Fruit fly (Drosophila melanogaster) whole organism, embryonic: ENCODE data around the gene Hap40.

Source experiments
- CG10366 ChIP-seq: fragments of 200-800 bp; sonication (Bioruptor generic); IDR thresholded peaks from 2 replicates; pipeline ENCODE4 v1.3.6; 2022; ENCODE audit warnings: missing biosample characterization, missing genetic modification characterization
- CG10654 ChIP-seq: fragments of 200-800 bp; sonication (Bioruptor generic); optimal IDR thresholded peaks from 2 replicates; lab custom pipeline; 2016; ENCODE audit warnings: missing biosample characterization, missing genetic modification characterization
- CG12236 ChIP-seq: fragments of 200-800 bp; sonication (Bioruptor generic); optimal IDR thresholded peaks from 2 replicates; lab custom pipeline; 2016; ENCODE audit warnings: missing biosample characterization, missing genetic modification characterization
- CG12299 ChIP-seq: fragments of 200-800 bp; sonication (Bioruptor generic); optimal IDR thresholded peaks from 2 replicates; lab custom pipeline; 2018; ENCODE audit warnings: missing biosample characterization, mild to moderate bottlenecking, missing genetic modification characterization
- CG12769 ChIP-seq: fragments of 200-800 bp; sonication (Bioruptor generic); optimal IDR thresholded peaks from 2 replicates; lab custom pipeline; 2019; ENCODE audit warnings: missing biosample characterization, mild to moderate bottlenecking, missing genetic modification characterization, moderate library complexity
- CG12942 ChIP-seq: fragments of 200-800 bp; sonication (Bioruptor generic); optimal IDR thresholded peaks from 3 replicates; lab custom pipeline; 2016; ENCODE audit warnings: missing biosample characterization, missing genetic modification characterization
- CG13287 ChIP-seq: fragments of 200-800 bp; sonication (Bioruptor generic); IDR thresholded peaks from 2 replicates; pipeline ENCODE4 v1.3.6; 2022; ENCODE audit warnings: missing biosample characterization, missing genetic modification characterization; ENCODE audit not compliant: partially characterized antibody
- CG13775 ChIP-seq: fragments of 200-800 bp; sonication (Bioruptor generic); optimal IDR thresholded peaks from 3 replicates; lab custom pipeline; 2017; ENCODE audit warnings: missing biosample characterization, mild to moderate bottlenecking, missing genetic modification characterization
- CG14441 ChIP-seq: fragments of 200-800 bp; sonication (Bioruptor generic); IDR thresholded peaks from 2 replicates; pipeline ENCODE4 v1.3.6; 2022; ENCODE audit warnings: missing biosample characterization, missing genetic modification characterization
- CG14667 ChIP-seq: fragments of 200-800 bp; sonication (Bioruptor generic); IDR thresholded peaks from 2 replicates; pipeline ENCODE4 v1.3.6; 2022; ENCODE audit warnings: missing biosample characterization, missing genetic modification characterization
- CG1603 ChIP-seq: fragments of 200-800 bp; sonication (Bioruptor generic); optimal IDR thresholded peaks from 2 replicates; lab custom pipeline; 2019; ENCODE audit warnings: missing biosample characterization, mild to moderate bottlenecking, missing genetic modification characterization, moderate library complexity
- CG18262 ChIP-seq: fragments of 200-800 bp; optimal IDR thresholded peaks from 3 replicates; lab custom pipeline; 2019; ENCODE audit warnings: missing biosample characterization, mild to moderate bottlenecking, missing genetic modification characterization, moderate library complexity
- CG2120 ChIP-seq: fragments of 200-800 bp; sonication (Bioruptor generic); optimal IDR thresholded peaks from 3 replicates; lab custom pipeline; 2016; ENCODE audit warnings: missing biosample characterization, missing genetic modification characterization
- CG3065 ChIP-seq: fragments of 200-800 bp; sonication (Bioruptor generic); optimal IDR thresholded peaks from 2 replicates; lab custom pipeline; 2016; ENCODE audit warnings: missing biosample characterization, missing genetic modification characterization
- CG33213 ChIP-seq: fragments of 200-800 bp; sonication (Bioruptor generic); optimal IDR thresholded peaks from 3 replicates; lab custom pipeline; 2016; ENCODE audit warnings: missing biosample characterization, missing genetic modification characterization
- CG34224 ChIP-seq: fragments of 200-800 bp; sonication (Bioruptor generic); IDR thresholded peaks from 3 replicates; pipeline ENCODE4 v1.3.6; 2022; ENCODE audit warnings: missing biosample characterization, missing genetic modification characterization; ENCODE audit not compliant: partially characterized antibody
- CG34422 ChIP-seq: fragments of 200-800 bp; sonication (Bioruptor generic); IDR thresholded peaks from 3 replicates; pipeline ENCODE4 v1.3.6; 2022; ENCODE audit warnings: missing biosample characterization, missing genetic modification characterization
- CG3838 ChIP-seq: fragments of 200-800 bp; sonication (Bioruptor generic); optimal IDR thresholded peaks from 3 replicates; lab custom pipeline; 2016; ENCODE audit warnings: missing biosample characterization, missing genetic modification characterization
- CG3995 ChIP-seq: fragments of 200-800 bp; sonication (Bioruptor generic); optimal IDR thresholded peaks from 3 replicates; lab custom pipeline; 2016; ENCODE audit warnings: missing biosample characterization, missing genetic modification characterization
- CG7372 ChIP-seq: fragments of 200-800 bp; sonication (Bioruptor generic); IDR thresholded peaks from 2 replicates; pipeline ENCODE4 v1.3.6; 2022; ENCODE audit warnings: missing biosample characterization, missing genetic modification characterization
- CG7556 ChIP-seq: fragments of 200-800 bp; sonication (Bioruptor generic); optimal IDR thresholded peaks from 2 replicates; lab custom pipeline; 2017; ENCODE audit warnings: missing biosample characterization, mild to moderate bottlenecking, missing genetic modification characterization
- CG8089 ChIP-seq: fragments of 200-800 bp; sonication (Bioruptor generic); optimal IDR thresholded peaks from 3 replicates; lab custom pipeline; 2016; ENCODE audit warnings: missing biosample characterization, missing genetic modification characterization
- CG8478 ChIP-seq: fragments of >200 bp; optimal IDR thresholded peaks from 2 replicates; lab custom pipeline; 2018
- CG8924 ChIP-seq: fragments of 200-800 bp; optimal IDR thresholded peaks from 3 replicates; lab custom pipeline; 2019; ENCODE audit warnings: missing biosample characterization, mild to moderate bottlenecking, missing genetic modification characterization, moderate library complexity
- CG9437 ChIP-seq: fragments of 200-800 bp; sonication (Bioruptor generic); optimal IDR thresholded peaks from 2 replicates; lab custom pipeline; 2018; ENCODE audit warnings: missing biosample characterization, mild to moderate bottlenecking, missing genetic modification characterization
- CG9797 ChIP-seq: fragments of 200-800 bp; sonication (Bioruptor generic); optimal IDR thresholded peaks from 3 replicates; lab custom pipeline; 2018; ENCODE audit warnings: missing biosample characterization, mild to moderate bottlenecking, missing genetic modification characterization
- Dll ChIP-seq: fragments of 200-800 bp; sonication (Bioruptor generic); IDR thresholded peaks from 4 replicates; pipeline ENCODE4 v1.3.6; 2022; ENCODE audit warnings: missing biosample characterization, missing genetic modification characterization; ENCODE audit not compliant: partially characterized antibody
- Drgx ChIP-seq: fragments of 200-800 bp; sonication (Bioruptor generic); IDR thresholded peaks from 2 replicates; pipeline ENCODE4 v1.3.6; 2022; ENCODE audit warnings: missing biosample characterization, missing genetic modification characterization
- ERR ChIP-seq: fragments of 200-800 bp; sonication (Bioruptor generic); optimal IDR thresholded peaks from 2 replicates; lab custom pipeline; 2016; ENCODE audit warnings: missing biosample characterization, missing genetic modification characterization
- Ets65A ChIP-seq: fragments of 200-800 bp; sonication (Bioruptor generic); peaks from one replicate; lab custom pipeline; 2016; ENCODE audit warnings: missing biosample characterization, missing genetic modification characterization
- Ets97D ChIP-seq: fragments of 200-800 bp; sonication (Bioruptor generic); optimal IDR thresholded peaks from 3 replicates; lab custom pipeline; 2016; ENCODE audit warnings: missing biosample characterization, missing genetic modification characterization
- Max ChIP-seq: fragments of 200-800 bp; sonication (Bioruptor generic); optimal IDR thresholded peaks from 2 replicates; lab custom pipeline; 2016; ENCODE audit warnings: missing biosample characterization, mild to moderate bottlenecking, missing genetic modification characterization
- Neu2 ChIP-seq: fragments of 200-800 bp; sonication (Bioruptor generic); optimal IDR thresholded peaks from 3 replicates; lab custom pipeline; 2016; ENCODE audit warnings: missing biosample characterization, missing genetic modification characterization, borderline replicate concordance
- Nf-YC ChIP-seq: fragments of 200-800 bp; optimal IDR thresholded peaks from 3 replicates; lab custom pipeline; 2019; ENCODE audit warnings: missing biosample characterization, mild to moderate bottlenecking, missing genetic modification characterization, moderate library complexity
- Sox102F ChIP-seq: fragments of 200-800 bp; sonication (Bioruptor generic); optimal IDR thresholded peaks from 2 replicates; lab custom pipeline; 2018; ENCODE audit warnings: missing biosample characterization, mild to moderate bottlenecking, missing genetic modification characterization, moderate library complexity
- bsh ChIP-seq, 2 experiments: fragments of 200-800 bp; sonication (Bioruptor generic); optimal IDR thresholded peaks; 2 replicates each; lab custom pipeline; 2017 to 2018; ENCODE audit warnings: mild to moderate bottlenecking in 2 of 2, missing biosample characterization in 2 of 2, missing genetic modification characterization in 2 of 2, moderate library complexity in 1 of 2
- crp ChIP-seq, 2 experiments: fragments of 200-800 bp; sonication (Bioruptor generic); optimal IDR thresholded peaks; 2 replicates in 1 of 2; 3 replicates in 1 of 2; lab custom pipeline; 2017; ENCODE audit warnings: missing biosample characterization in 2 of 2, missing genetic modification characterization in 2 of 2, mild to moderate bottlenecking in 1 of 2, moderate library complexity in 1 of 2
- dmrt11E ChIP-seq: fragments of 200-800 bp; sonication (Bioruptor generic); optimal IDR thresholded peaks from 3 replicates; lab custom pipeline; 2018; ENCODE audit warnings: missing biosample characterization, mild to moderate bottlenecking, missing genetic modification characterization, moderate library complexity
- eyg ChIP-seq: fragments of 200-800 bp; sonication (Bioruptor generic); optimal IDR thresholded peaks from 3 replicates; lab custom pipeline; 2016; ENCODE audit warnings: missing biosample characterization, missing genetic modification characterization
- gcm ChIP-seq: fragments of 200-800 bp; sonication (Bioruptor generic); optimal IDR thresholded peaks from 2 replicates; lab custom pipeline; 2019; ENCODE audit warnings: missing biosample characterization, mild to moderate bottlenecking, missing genetic modification characterization, moderate library complexity
- hkb ChIP-seq, 2 experiments: fragments of 200-800 bp in 1 of 2; fragments of >200 bp in 1 of 2; sonication (Bioruptor generic) in 1 of 2; IDR thresholded peaks in 1 of 2; optimal IDR thresholded peaks in 1 of 2; 2 replicates each; pipeline versions ENCODE4 v1.3.6 to Lab custom; 2017 to 2022; ENCODE audit warnings: missing biosample characterization in 1 of 2, missing genetic modification characterization in 1 of 2
- ken ChIP-seq: fragments of 200-800 bp; sonication (Bioruptor generic); IDR thresholded peaks from 3 replicates; pipeline ENCODE4 v1.3.6; 2022; ENCODE audit warnings: missing biosample characterization, missing genetic modification characterization
- nerfin-2 ChIP-seq: fragments of 200-800 bp; sonication (Bioruptor generic); IDR thresholded peaks from 2 replicates; pipeline ENCODE4 v1.3.6; 2022; ENCODE audit warnings: missing biosample characterization, missing genetic modification characterization; ENCODE audit not compliant: partially characterized antibody
- psq ChIP-seq: fragments of 200-800 bp; sonication (Bioruptor generic); optimal IDR thresholded peaks from 2 replicates; lab custom pipeline; 2017; ENCODE audit warnings: missing biosample characterization, missing genetic modification characterization
- sens ChIP-seq: fragments of 200-800 bp; sonication (Bioruptor generic); peaks from one replicate; lab custom pipeline; 2016; ENCODE audit warnings: missing biosample characterization, missing genetic modification characterization
- slbo ChIP-seq: fragments of 200-800 bp; sonication (Bioruptor generic); IDR thresholded peaks from 2 replicates; pipeline ENCODE4 v1.3.6; 2022; ENCODE audit warnings: missing biosample characterization, missing genetic modification characterization
- sna ChIP-seq: fragments of 200-800 bp; sonication (Bioruptor generic); IDR thresholded peaks from 2 replicates; pipeline ENCODE4 v1.3.6; 2022; ENCODE audit warnings: missing biosample characterization, missing genetic modification characterization; ENCODE audit not compliant: partially characterized antibody
- sr ChIP-seq: fragments of 200-800 bp; sonication (Bioruptor generic); IDR thresholded peaks from 3 replicates; pipeline ENCODE4 v1.3.6; 2022; ENCODE audit warnings: missing biosample characterization, missing genetic modification characterization
- stwl ChIP-seq: fragments of 200-800 bp; sonication (Bioruptor generic); optimal IDR thresholded peaks from 3 replicates; lab custom pipeline; 2018; ENCODE audit warnings: missing biosample characterization, mild to moderate bottlenecking, missing genetic modification characterization, moderate library complexity
- tio ChIP-seq: fragments of 200-800 bp; sonication (Bioruptor generic); optimal IDR thresholded peaks from 2 replicates; lab custom pipeline; 2017; ENCODE audit warnings: missing biosample characterization, missing genetic modification characterization, inconsistent platforms
- usp ChIP-seq: fragments of >200 bp; optimal IDR thresholded peaks from 2 replicates; lab custom pipeline; 2017; ENCODE audit warnings: missing biosample characterization, missing genetic modification characterization

Hap40 gene

dm6 chrX:15748945-15749344, 45.0 kb downstream of the Hap40 start, which contains the start of gene Mvd (continued):
- TF ChIP-seq crp (GFP tag; optimal IDR thresholded peaks at IDR 0.05; lab: Kevin White, UChicago) (peak in 1 of 2 experiments; percentile 52), eyg (GFP tag; lab: Kevin White, UChicago) (no peak), Dll (GFP tag; lab: Robert Waterston, UW) (0 out of 4 replicates have a peak, but pooled peaks have one; percentile 17), CG8089 (GFP tag; lab: Kevin White, UChicago) (no peak), Drgx (GFP tag; lab: Robert Waterston, UW) (no peak), CG7372 (no peak), sens (GFP tag; lab: Kevin White, UChicago) (no peak), CG12769 (tag; lab: Kevin White, UChicago) (no peak), CG10654 (GFP tag; lab: Kevin White, UChicago) (no peak), CG18262 (tag; lab: Kevin White, UChicago) (no peak), CG9437 (GFP tag; lab: Kevin White, UChicago) (no peak), CG12942 (GFP tag; lab: Kevin White, UChicago) (no peak), psq (GFP tag; lab: Kevin White, UChicago) (no peak), CG14667 (GFP tag; lab: Robert Waterston, UW) (no peak), CG3838 (GFP tag; lab: Kevin White, UChicago) (no peak), CG33213 (GFP tag; lab: Kevin White, UChicago) (peak; percentile 31), CG12299 (tag; lab: Kevin White, UChicago) (no peak), stwl (peak; percentile 44), CG9797 (GFP tag; lab: Kevin White, UChicago) (peak; percentile 82), CG3065 (GFP tag; lab: Kevin White, UChicago) (no peak), bsh (GFP tag; optimal IDR thresholded peaks at IDR 0.05; lab: Kevin White, UChicago) (no peak), CG12236 (no peak), CG14441 (GFP tag; lab: Robert Waterston, UW) (no peak), CG10366 (GFP tag; lab: Robert Waterston, UW) (no peak), Neu2 (GFP tag; lab: Kevin White, UChicago) (no peak), CG3995 (peak; percentile 89), CG8924 (tag; lab: Kevin White, UChicago) (peak; percentile 5), CG34422 (GFP tag; lab: Robert Waterston, UW) (no peak; the same call in 2 of the 3 replicates), Nf-YC (tag; lab: Kevin White, UChicago) (no peak), Sox102F (GFP tag; lab: Kevin White, UChicago) (no peak), Ets65A (GFP tag; lab: Kevin White, UChicago) (no peak), slbo (GFP tag; lab: Robert Waterston, UW) (no peak), CG34224 (GFP tag; lab: Robert Waterston, UW) (no peak), sna (no peak), CG1603 (tag; lab: Kevin White, UChicago) (peak; percentile 84), usp (GFP tag; lab: Kevin White, UChicago) (no peak), CG2120 (GFP tag; lab: Kevin White, UChicago) (no peak), hkb (optimal IDR thresholded peaks at IDR 0.05; lab: Kevin White, UChicago) (peak; percentile 17), hkb (GFP tag; IDR thresholded peaks at IDR 0.05; lab: Robert Waterston, UW) (no peak), gcm (GFP tag; lab: Kevin White, UChicago) (no peak), CG8478 (no peak), ERR (no peak), nerfin-2 (GFP tag; lab: Robert Waterston, UW) (no peak), CG7556 (GFP tag; lab: Kevin White, UChicago) (no peak), tio (GFP tag; lab: Kevin White, UChicago) (no peak), CG13775 (GFP tag; lab: Kevin White, UChicago) (no peak), CG13287 (peak; percentile 65), ken (GFP tag; lab: Robert Waterston, UW) (peak; percentile 6; the same call in 1 of the 3 replicates), dmrt11E (no peak), sr (no peak), Max (GFP tag; lab: Kevin White, UChicago) (peak; percentile 11), Ets97D (peak; percentile 77)
